Fruit fly (Drosophila melanogaster) whole organism, embryonic: ENCODE results near the gene CG8326.
A peak's percentile ranks its signal among the peaks of the same experiment; 100 is the strongest.

Experiments
- Asciz ChIP-seq: fragments of 200-800 bp; sonication (Bioruptor generic); optimal IDR thresholded peaks from 2 replicates; lab custom pipeline; 2017; ENCODE audit warnings: missing biosample characterization, mild to moderate bottlenecking, missing genetic modification characterization, missing genetic modification reagents
- Atf6 ChIP-seq: fragments of 200-800 bp; sonication (Bioruptor generic); IDR thresholded peaks from 2 replicates; pipeline ENCODE4 v1.3.6; 2022; ENCODE audit warnings: missing biosample characterization, missing genetic modification characterization
- CG10565 ChIP-seq: fragments of 200-800 bp; sonication (Bioruptor generic); optimal IDR thresholded peaks from 3 replicates; lab custom pipeline; 2016; ENCODE audit warnings: missing biosample characterization, mild to moderate bottlenecking, missing genetic modification characterization
- CG12391 ChIP-seq: fragments of 200-800 bp; sonication (Bioruptor generic); optimal IDR thresholded peaks from 3 replicates; lab custom pipeline; 2018; ENCODE audit warnings: missing biosample characterization, mild to moderate bottlenecking, missing genetic modification characterization, moderate library complexity
- CG17328 ChIP-seq: fragments of 200-800 bp; sonication (Bioruptor generic); IDR thresholded peaks from 2 replicates; pipeline ENCODE4 v1.3.6; 2022; ENCODE audit warnings: missing biosample characterization, missing genetic modification characterization
- CG17802 ChIP-seq: fragments of 200-800 bp; sonication (Bioruptor generic); optimal IDR thresholded peaks from 2 replicates; lab custom pipeline; 2018; ENCODE audit warnings: missing biosample characterization, mild to moderate bottlenecking, missing genetic modification characterization, moderate library complexity
- CG2116 ChIP-seq: fragments of 200-800 bp; sonication (Bioruptor generic); optimal IDR thresholded peaks from 3 replicates; lab custom pipeline; 2018; ENCODE audit warnings: missing biosample characterization, mild to moderate bottlenecking, missing genetic modification characterization
- CG2202 ChIP-seq: fragments of 200-800 bp; sonication (Bioruptor generic); optimal IDR thresholded peaks from 2 replicates; lab custom pipeline; 2018; ENCODE audit warnings: missing biosample characterization, mild to moderate bottlenecking, missing genetic modification characterization
- CG3065 ChIP-seq: fragments of 200-800 bp; sonication (Bioruptor generic); optimal IDR thresholded peaks from 2 replicates; lab custom pipeline; 2016; ENCODE audit warnings: missing biosample characterization, missing genetic modification characterization
- CG34224 ChIP-seq: fragments of 200-800 bp; sonication (Bioruptor generic); IDR thresholded peaks from 3 replicates; pipeline ENCODE4 v1.3.6; 2022; ENCODE audit warnings: missing biosample characterization, missing genetic modification characterization; ENCODE audit not compliant: partially characterized antibody
- CG3726 ChIP-seq: fragments of 200-800 bp; sonication (Bioruptor generic); IDR thresholded peaks from 3 replicates; pipeline ENCODE4, ENCODE4 v1.3.6; 2022; ENCODE audit warnings: missing biosample characterization, missing genetic modification characterization
- CG4617 ChIP-seq: fragments of 200-800 bp; sonication (Bioruptor generic); optimal IDR thresholded peaks from 3 replicates; lab custom pipeline; 2016; ENCODE audit warnings: missing biosample characterization, missing genetic modification characterization, borderline replicate concordance
- CG4730 ChIP-seq: fragments of 200-800 bp; sonication (Bioruptor generic); IDR thresholded peaks from 2 replicates; pipeline ENCODE4 v1.3.6; 2022; ENCODE audit warnings: missing biosample characterization, missing genetic modification characterization
- CG4854 ChIP-seq: fragments of 200-800 bp; sonication (Bioruptor generic); optimal IDR thresholded peaks from 2 replicates; lab custom pipeline; 2016; ENCODE audit warnings: missing biosample characterization, missing genetic modification characterization, inconsistent platforms
- CG6254 ChIP-seq: fragments of 200-800 bp; sonication (Bioruptor generic); optimal IDR thresholded peaks from 3 replicates; lab custom pipeline; 2017; ENCODE audit warnings: mild to moderate bottlenecking, missing biosample characterization, missing genetic modification reagents, missing genetic modification characterization
- CG6854 ChIP-seq: fragments of 200-800 bp; sonication (Bioruptor generic); optimal IDR thresholded peaks from 3 replicates; lab custom pipeline; 2017; ENCODE audit warnings: missing biosample characterization, mild to moderate bottlenecking, missing genetic modification characterization
- CG8944 ChIP-seq: fragments of 200-800 bp; sonication (Bioruptor generic); optimal IDR thresholded peaks from 3 replicates; lab custom pipeline; 2016; ENCODE audit warnings: missing biosample characterization, missing genetic modification characterization
- D19B ChIP-seq: fragments of 200-800 bp; sonication (Bioruptor generic); optimal IDR thresholded peaks from 2 replicates; lab custom pipeline; 2017; ENCODE audit warnings: missing biosample characterization, mild to moderate bottlenecking, missing genetic modification characterization
- Dfd ChIP-seq, 2 experiments: fragments of >200 bp; optimal IDR thresholded peaks; 2 replicates each; lab custom pipeline; 2017; ENCODE audit warnings: missing biosample characterization in 2 of 2, missing genetic modification characterization in 2 of 2
- Dref ChIP-seq: fragments of 200-800 bp; sonication (Bioruptor generic); IDR thresholded peaks from 2 replicates; pipeline ENCODE4 v1.3.6; 2022; ENCODE audit warnings: missing biosample characterization, missing genetic modification characterization
- Elba2 ChIP-seq: fragments of 200-800 bp; sonication (Bioruptor generic); optimal IDR thresholded peaks from 3 replicates; lab custom pipeline; 2016; ENCODE audit warnings: missing biosample characterization, missing genetic modification characterization
- HLH3B ChIP-seq: fragments of 200-800 bp; sonication (Bioruptor generic); IDR thresholded peaks from 2 replicates; pipeline ENCODE4 v1.3.6; 2022; ENCODE audit warnings: missing biosample characterization, missing genetic modification characterization
- Jarid2 ChIP-seq: fragments of 200-800 bp; sonication (Bioruptor generic); optimal IDR thresholded peaks from 3 replicates; lab custom pipeline; 2017; ENCODE audit warnings: mild to moderate bottlenecking, missing biosample characterization, missing genetic modification reagents, missing genetic modification characterization
- PHDP ChIP-seq: fragments of 200-800 bp; sonication (Bioruptor generic); optimal IDR thresholded peaks from 3 replicates; lab custom pipeline; 2018; ENCODE audit warnings: missing biosample characterization, mild to moderate bottlenecking, missing genetic modification characterization, moderate library complexity
- Sox100B ChIP-seq: fragments of 200-800 bp; sonication (Bioruptor generic); optimal IDR thresholded peaks from 3 replicates; lab custom pipeline; 2018; ENCODE audit warnings: missing biosample characterization, mild to moderate bottlenecking, missing genetic modification characterization
- Sox102F ChIP-seq: fragments of 200-800 bp; sonication (Bioruptor generic); optimal IDR thresholded peaks from 2 replicates; lab custom pipeline; 2018; ENCODE audit warnings: missing biosample characterization, mild to moderate bottlenecking, missing genetic modification characterization, moderate library complexity
- Spps ChIP-seq: fragments of 200-800 bp; sonication (Bioruptor generic); optimal IDR thresholded peaks from 2 replicates; lab custom pipeline; 2018; ENCODE audit warnings: missing biosample characterization, mild to moderate bottlenecking, missing genetic modification characterization
- Sry-β ChIP-seq: fragments of 200-800 bp; sonication (Bioruptor generic); optimal IDR thresholded peaks from 2 replicates; lab custom pipeline; 2018; ENCODE audit warnings: missing biosample characterization, mild to moderate bottlenecking, missing genetic modification characterization, moderate library complexity
- Sry-δ ChIP-seq: fragments of 200-800 bp; sonication (Bioruptor generic); optimal IDR thresholded peaks from 2 replicates; lab custom pipeline; 2016; ENCODE audit warnings: missing biosample characterization, missing genetic modification characterization
- Usf ChIP-seq: fragments of 200-800 bp; sonication (Bioruptor generic); optimal IDR thresholded peaks from 2 replicates; lab custom pipeline; 2017; ENCODE audit warnings: missing genotype, missing biosample characterization, missing genetic modification characterization
- ab ChIP-seq: fragments of 200-800 bp; sonication (Bioruptor generic); optimal IDR thresholded peaks from 2 replicates; lab custom pipeline; 2016; ENCODE audit warnings: missing biosample characterization, missing genetic modification characterization
- caup ChIP-seq: fragments of 200-800 bp; sonication (Bioruptor generic); optimal IDR thresholded peaks from 3 replicates; lab custom pipeline; 2017; ENCODE audit warnings: missing biosample characterization, mild to moderate bottlenecking, missing genetic modification characterization, moderate library complexity; ENCODE audit not compliant: severe bottlenecking
- chm ChIP-seq: fragments of 200-800 bp; sonication (Bioruptor generic); IDR thresholded peaks from 2 replicates; pipeline ENCODE4 v1.3.6; 2022; ENCODE audit warnings: missing biosample characterization, missing genetic modification characterization
- crc ChIP-seq: fragments of 200-800 bp; sonication (Bioruptor generic); optimal IDR thresholded peaks from 2 replicates; lab custom pipeline; 2016; ENCODE audit warnings: missing biosample characterization, missing genetic modification characterization
- disco-r ChIP-seq: fragments of 200-800 bp; sonication (Bioruptor generic); optimal IDR thresholded peaks from 2 replicates; lab custom pipeline; 2016; ENCODE audit warnings: missing biosample characterization, missing genetic modification characterization
- dmrt11E ChIP-seq: fragments of 200-800 bp; sonication (Bioruptor generic); optimal IDR thresholded peaks from 3 replicates; lab custom pipeline; 2018; ENCODE audit warnings: missing biosample characterization, mild to moderate bottlenecking, missing genetic modification characterization, moderate library complexity
- dpn ChIP-seq, 2 experiments: fragments of 200-800 bp; sonication (Bioruptor generic); optimal IDR thresholded peaks; 3 replicates each; lab custom pipeline; 2016; ENCODE audit warnings: missing biosample characterization in 2 of 2, missing genetic modification characterization in 2 of 2
- esg ChIP-seq: fragments of 200-800 bp; sonication (Bioruptor generic); conservative IDR thresholded peaks from 2 replicates; pipeline ENCODE4 v1.3.6; 2022; ENCODE audit warnings: missing biosample characterization, missing genetic modification characterization
- grau ChIP-seq: fragments of 200-800 bp; optimal IDR thresholded peaks from 3 replicates; lab custom pipeline; 2019; ENCODE audit warnings: missing biosample characterization, mild to moderate bottlenecking, missing genetic modification characterization, moderate library complexity
- her ChIP-seq: fragments of 200-800 bp; sonication (Bioruptor generic); optimal IDR thresholded peaks from 2 replicates; lab custom pipeline; 2016; ENCODE audit warnings: missing biosample characterization, missing genetic modification characterization
- jigr1 ChIP-seq: fragments of 200-800 bp; sonication (Bioruptor generic); IDR thresholded peaks from 3 replicates; pipeline ENCODE4 v1.3.6; 2022; ENCODE audit warnings: missing biosample characterization, missing genetic modification characterization
- jing ChIP-seq: fragments of 200-800 bp; sonication (Bioruptor generic); optimal IDR thresholded peaks from 2 replicates; lab custom pipeline; 2018; ENCODE audit warnings: missing biosample characterization, mild to moderate bottlenecking, missing genetic modification characterization
- lov ChIP-seq, 2 experiments: fragments of 200-800 bp in 1 of 2; fragments of >200 bp in 1 of 2; sonication (Bioruptor generic) in 1 of 2; IDR thresholded peaks in 1 of 2; optimal IDR thresholded peaks in 1 of 2; 2 replicates in 1 of 2; 3 replicates in 1 of 2; pipeline versions ENCODE4 v1.3.6 to Lab custom; 2017 to 2022; ENCODE audit warnings: missing biosample characterization in 1 of 2, missing genetic modification characterization in 1 of 2
- nau ChIP-seq: fragments of 200-800 bp; sonication (Bioruptor generic); optimal IDR thresholded peaks from 3 replicates; lab custom pipeline; 2017; ENCODE audit warnings: missing biosample characterization, mild to moderate bottlenecking, missing genetic modification characterization, missing genetic modification reagents
- repo ChIP-seq: fragments of 200-800 bp; sonication (Bioruptor generic); optimal IDR thresholded peaks from 2 replicates; lab custom pipeline; 2016; ENCODE audit warnings: missing biosample characterization, missing genetic modification characterization
- so ChIP-seq: fragments of 200-800 bp; sonication (Bioruptor generic); IDR thresholded peaks from 3 replicates; pipeline ENCODE4 v1.3.6; 2022; ENCODE audit warnings: missing biosample characterization, missing genetic modification characterization
- sob ChIP-seq: fragments of 200-800 bp; sonication (Bioruptor generic); IDR thresholded peaks from 2 replicates; pipeline ENCODE4 v1.3.6; 2022; ENCODE audit warnings: missing biosample characterization, missing genetic modification characterization
- tgo ChIP-seq: fragments of 200-800 bp; sonication (Bioruptor generic); IDR thresholded peaks from 3 replicates; pipeline ENCODE4 v1.3.6; 2022; ENCODE audit warnings: missing biosample characterization, missing genetic modification characterization
- tin ChIP-seq: fragments of 200-800 bp; sonication (Bioruptor generic); optimal IDR thresholded peaks from 3 replicates; lab custom pipeline; 2016; ENCODE audit warnings: missing biosample characterization, missing genetic modification characterization
- vnd ChIP-seq: fragments of 200-800 bp; sonication (Bioruptor generic); IDR thresholded peaks from 3 replicates; pipeline ENCODE4 v1.3.6; 2022; ENCODE audit warnings: missing biosample characterization, missing genetic modification characterization; ENCODE audit not compliant: partially characterized antibody

Gene CG8326

dm6 chrX:17599330-17599729 lies 30.0 kb downstream of the CG8326 start, which contains the start of gene X11L (continued):
- no peak for TF ChIP-seq Dfd (GFP tag; optimal IDR thresholded peaks at IDR 0.05; lab: Kevin White, UChicago)
- TF ChIP-seq CG4617 (GFP tag; lab: Kevin White, UChicago), result peak; percentile 71
- TF ChIP-seq Atf6 (GFP tag; lab: Robert Waterston, UW), result no peak
- peak; percentile 28; the same call in 1 of the 2 replicates for TF ChIP-seq esg (GFP tag; lab: Robert Waterston, UW)
- peak; percentile 31 for TF ChIP-seq crc
- peak; percentile 30 for TF ChIP-seq CG2202 (tag; lab: Kevin White, UChicago)
- peak; percentile 54 for TF ChIP-seq repo (GFP tag; lab: Kevin White, UChicago)
- no peak for TF ChIP-seq Asciz
- TF ChIP-seq nau (GFP tag; lab: Kevin White, UChicago), result no peak
- TF ChIP-seq dmrt11E (tag; lab: Kevin White, UChicago), result peak; percentile 49
- TF ChIP-seq CG12391 (tag; lab: Kevin White, UChicago), result peak; percentile 65
- TF ChIP-seq CG4730, result peak; percentile 53
- TF ChIP-seq Sry-δ (GFP tag; lab: Kevin White, UChicago), result peak; percentile 82
- peak; percentile 39 for TF ChIP-seq ab (GFP tag; lab: Kevin White, UChicago)
- no peak for TF ChIP-seq Jarid2 (GFP tag; lab: Kevin White, UChicago)
- TF ChIP-seq Dref (GFP tag; lab: Robert Waterston, UW), result peak; percentile 92
- TF ChIP-seq tin, result peak; percentile 75
- peak; percentile 58 for TF ChIP-seq tgo (GFP tag; lab: Robert Waterston, UW)
- no peak for TF ChIP-seq disco-r
- TF ChIP-seq CG34224, result peak; percentile 86
- peak; percentile 87 for TF ChIP-seq sob (GFP tag; lab: Robert Waterston, UW)
- TF ChIP-seq HLH3B (GFP tag; lab: Robert Waterston, UW), result peak; percentile 65; the same call in 1 of the 2 replicates
- TF ChIP-seq jigr1 (GFP tag; lab: Robert Waterston, UW), result no peak
- peak; percentile 35 for TF ChIP-seq jing (GFP tag; lab: Kevin White, UChicago)
- no peak for TF ChIP-seq CG6254 (GFP tag; lab: Kevin White, UChicago)
- no peak for TF ChIP-seq chm (GFP tag; lab: Robert Waterston, UW)
- peak; percentile 35 for TF ChIP-seq CG4854 (GFP tag; lab: Kevin White, UChicago)
- TF ChIP-seq caup, result peak; percentile 75
- peak; percentile 24 for TF ChIP-seq D19B (GFP tag; lab: Kevin White, UChicago)
- TF ChIP-seq CG3065, result no peak
- TF ChIP-seq CG8944, result peak; percentile 68
- no peak for TF ChIP-seq lov (optimal IDR thresholded peaks at IDR 0.05; lab: Kevin White, UChicago)
- TF ChIP-seq lov (GFP tag; IDR thresholded peaks at IDR 0.05; lab: Robert Waterston, UW), result no peak
- no peak for TF ChIP-seq Sox100B
- peak; percentile 83 for TF ChIP-seq vnd (GFP tag; lab: Robert Waterston, UW)
- TF ChIP-seq CG17328 (GFP tag; lab: Robert Waterston, UW), result peak; percentile 53
- TF ChIP-seq PHDP (tag; lab: Kevin White, UChicago), result no peak
- TF ChIP-seq CG2116 (GFP tag; lab: Kevin White, UChicago), result peak; percentile 84
- TF ChIP-seq her (GFP tag; lab: Kevin White, UChicago), result peak; percentile 76
- TF ChIP-seq Spps, result no peak
- no peak for TF ChIP-seq so (GFP tag; lab: Robert Waterston, UW)
- TF ChIP-seq Sox102F (GFP tag; lab: Kevin White, UChicago), result no peak
- peak; percentile 24 for TF ChIP-seq Elba2
- no peak for TF ChIP-seq CG6854
- peak; percentile 76 to 77 for TF ChIP-seq dpn (GFP tag; optimal IDR thresholded peaks at IDR 0.05; lab: Kevin White, UChicago)
- TF ChIP-seq CG10565 (GFP tag; lab: Kevin White, UChicago), result no peak
- TF ChIP-seq Usf, result no peak
- TF ChIP-seq grau (tag; lab: Kevin White, UChicago), result peak; percentile 61
- TF ChIP-seq CG17802 (tag; lab: Kevin White, UChicago), result no peak
- TF ChIP-seq Sry-β (GFP tag; lab: Kevin White, UChicago), result no peak
- TF ChIP-seq CG3726, result no peak
